Fruit fly (Drosophila melanogaster) whole organism: ENCODE measurements around the gene trio.

Source experiments
- CG8478 ChIP-seq: fragments of >200 bp; optimal IDR thresholded peaks from 2 replicates; lab custom pipeline; 2018; ENCODE audit warnings: inconsistent platforms
- Dll ChIP-seq: fragments of >200 bp; optimal IDR thresholded peaks from 2 replicates; lab custom pipeline; 2017
- EcR ChIP-seq, 2 experiments: fragments of >200 bp; optimal IDR thresholded peaks; 2 replicates each; lab custom pipeline; 2017; ENCODE audit warnings: missing biosample characterization in 2 of 2, missing genetic modification characterization in 2 of 2, missing genetic modification reagents in 2 of 2
- pan ChIP-seq: fragments of >200 bp; optimal IDR thresholded peaks from 2 replicates; lab custom pipeline; 2017
- psq ChIP-seq: fragments of >200 bp; optimal IDR thresholded peaks from 2 replicates; lab custom pipeline; 2017
- usp ChIP-seq: fragments of >200 bp; optimal IDR thresholded peaks from 2 replicates; lab custom pipeline; 2017; ENCODE audit warnings: missing biosample characterization, missing genetic modification characterization, mixed read lengths

Gene trio

dm6 chr3L:1034190-1034886 lies at the start of gene trio, which contains the start of gene CG9205:
Gene trio, minus strand, starts transcription at chr3L:1034875.
Gene CG9205, plus strand, starts transcription at chr3L:1034697.
- TF ChIP-seq EcR (GFP tag; optimal IDR thresholded peaks at IDR 0.05; lab: Kevin White, UChicago) (no peak), Dll (lab: Kevin White, UChicago) (no peak), usp (GFP tag; lab: Kevin White, UChicago) (no peak), CG8478 (lab: Kevin White, UChicago) (no peak), psq (lab: Kevin White, UChicago) (no peak), pan (lab: Kevin White, UChicago) (no peak)

DNA sequence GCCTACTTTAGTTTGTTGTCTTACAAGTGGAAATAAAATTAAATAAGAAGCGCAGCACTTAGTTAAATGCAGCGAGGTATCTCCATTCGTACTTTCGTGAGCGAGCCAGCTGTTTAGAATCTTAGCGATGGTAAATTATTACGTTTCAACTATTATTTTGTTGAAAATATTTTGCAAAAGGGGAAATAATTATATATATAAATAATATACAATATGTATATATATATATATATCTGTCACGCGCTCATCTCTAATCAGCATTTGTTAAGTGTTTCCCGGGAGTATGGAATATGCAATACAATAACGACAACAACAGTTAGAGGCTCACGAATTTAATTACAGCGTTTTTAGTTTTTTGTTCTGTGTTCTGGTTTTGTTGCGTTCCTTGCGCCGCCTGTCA lies 48.6 kb upstream of the trio start:
- TF ChIP-seq CG8478 (lab: Kevin White, UChicago) (no peak), pan (lab: Kevin White, UChicago) (no peak), Dll (lab: Kevin White, UChicago) (no peak), psq (lab: Kevin White, UChicago) (no peak), usp (GFP tag; lab: Kevin White, UChicago) (no peak), EcR (GFP tag; optimal IDR thresholded peaks at IDR 0.05; lab: Kevin White, UChicago) (no peak)

DNA sequence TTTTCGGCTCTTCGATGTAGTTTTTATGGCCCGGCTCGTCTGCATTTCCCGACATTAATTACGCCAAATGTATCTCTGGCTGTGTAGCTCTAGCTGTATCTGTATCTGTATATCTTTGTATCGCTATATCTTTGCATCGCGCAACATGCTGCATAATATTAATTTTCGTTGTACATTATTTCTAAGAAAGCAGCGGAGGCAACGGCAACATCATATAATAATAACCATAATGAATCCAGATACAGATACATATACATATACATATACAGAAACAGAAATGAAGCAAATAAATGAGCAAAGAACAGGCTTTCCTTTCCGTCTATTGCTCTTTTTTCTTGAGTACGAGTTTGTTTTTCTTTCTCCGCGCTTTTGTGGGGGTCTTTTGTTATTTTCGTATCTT lies 48.2 kb upstream of the trio start:
- TF ChIP-seq EcR (GFP tag; optimal IDR thresholded peaks at IDR 0.05; lab: Kevin White, UChicago) (no peak), Dll (lab: Kevin White, UChicago) (no peak), usp (GFP tag; lab: Kevin White, UChicago) (no peak), CG8478 (lab: Kevin White, UChicago) (no peak), psq (lab: Kevin White, UChicago) (no peak), pan (lab: Kevin White, UChicago) (no peak)

DNA sequence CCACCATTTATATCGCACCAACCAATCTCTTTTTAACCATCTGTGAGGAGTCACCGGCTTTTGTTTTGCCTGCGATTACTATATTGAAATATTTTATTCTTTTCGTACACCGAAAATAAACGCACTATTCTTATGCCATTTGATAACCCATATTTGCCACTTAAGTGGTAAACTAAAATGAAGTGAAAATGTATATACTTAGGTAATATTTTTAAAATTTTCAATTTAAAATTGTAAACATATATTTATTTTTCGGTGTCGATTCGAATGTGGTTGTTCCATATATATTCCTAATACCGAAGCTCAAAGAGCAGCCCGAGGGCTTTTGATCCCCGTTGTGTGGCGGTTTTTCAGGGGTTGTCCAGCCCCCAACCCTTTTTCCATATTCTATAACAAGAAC lies 43.6 kb upstream of the trio start:
- TF ChIP-seq psq (lab: Kevin White, UChicago) (no peak), usp (GFP tag; lab: Kevin White, UChicago) (no peak), Dll (lab: Kevin White, UChicago) (no peak), CG8478 (lab: Kevin White, UChicago) (no peak), pan (lab: Kevin White, UChicago) (no peak), EcR (GFP tag; optimal IDR thresholded peaks at IDR 0.05; lab: Kevin White, UChicago) (no peak)

DNA sequence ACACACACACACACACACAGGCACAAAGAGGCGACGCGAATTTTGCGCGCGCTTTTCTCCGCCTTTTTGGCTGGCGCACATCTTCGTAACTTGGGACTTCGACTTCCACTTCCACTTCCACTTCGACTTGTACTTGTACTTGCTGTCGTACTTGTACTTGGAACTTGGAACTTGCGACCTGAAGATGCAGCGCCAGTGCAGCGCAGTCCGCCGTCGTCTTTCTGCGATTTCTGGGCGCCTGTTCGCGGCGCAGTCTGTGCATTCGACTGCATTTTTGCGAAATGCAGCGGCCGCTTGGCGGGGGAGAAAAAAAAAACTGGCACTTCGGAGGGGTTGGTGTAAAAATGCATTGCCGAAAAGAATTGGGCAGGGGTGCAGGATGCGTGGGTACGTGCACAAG lies 42.4 kb upstream of the trio start:
- no peak for TF ChIP-seq usp (GFP tag; lab: Kevin White, UChicago)
- no peak for TF ChIP-seq CG8478 (lab: Kevin White, UChicago)
- no peak for TF ChIP-seq EcR (GFP tag; optimal IDR thresholded peaks at IDR 0.05; lab: Kevin White, UChicago)
- no peak for TF ChIP-seq psq (lab: Kevin White, UChicago)
- TF ChIP-seq Dll (lab: Kevin White, UChicago) = no peak

DNA sequence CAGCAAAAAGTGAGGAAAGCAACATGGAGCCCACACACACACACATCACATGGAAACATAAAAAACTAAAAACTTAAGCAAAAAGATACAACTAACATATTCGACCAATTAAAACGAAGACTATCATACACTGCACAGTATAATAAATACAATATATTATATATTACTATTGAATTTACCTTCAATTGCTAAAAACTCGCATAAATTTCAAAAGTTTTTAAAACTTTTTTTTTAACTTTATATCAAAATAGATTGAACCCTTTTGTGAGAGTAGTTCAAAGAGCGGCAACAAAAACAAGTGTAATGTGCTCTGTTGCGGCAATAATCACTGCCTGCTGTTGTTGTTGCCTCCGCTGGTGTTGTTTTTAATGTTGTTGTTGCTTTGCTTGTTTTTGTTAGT lies 29.7 kb upstream of the trio start:
- TF ChIP-seq CG8478 (lab: Kevin White, UChicago) (no peak), EcR (GFP tag; optimal IDR thresholded peaks at IDR 0.05; lab: Kevin White, UChicago) (no peak), psq (lab: Kevin White, UChicago) (no peak), pan (lab: Kevin White, UChicago) (no peak), usp (GFP tag; lab: Kevin White, UChicago) (no peak), Dll (lab: Kevin White, UChicago) (no peak)

DNA sequence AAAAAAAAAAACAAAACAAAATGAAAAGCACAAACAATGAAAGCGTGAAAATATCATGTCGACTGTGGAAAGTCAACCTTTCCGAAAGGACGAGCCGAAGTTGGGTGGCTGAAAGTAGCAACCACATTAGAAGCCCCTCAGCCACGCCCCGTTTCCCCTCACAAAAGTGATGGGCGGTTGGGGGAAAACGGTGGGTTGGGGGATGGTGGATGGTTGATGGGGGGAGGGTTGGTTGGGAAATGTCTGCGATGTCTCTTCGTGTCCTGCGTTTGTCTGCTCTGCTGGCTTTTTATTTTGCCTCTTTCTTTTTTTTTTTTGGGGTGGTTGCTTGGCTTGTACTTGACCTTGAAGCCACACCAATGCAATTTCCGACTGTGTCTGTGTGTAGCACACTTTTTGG lies 27.8 kb upstream of the trio start:
- TF ChIP-seq EcR (GFP tag; optimal IDR thresholded peaks at IDR 0.05; lab: Kevin White, UChicago) (no peak), pan (lab: Kevin White, UChicago) (no peak), usp (GFP tag; lab: Kevin White, UChicago) (no peak), psq (lab: Kevin White, UChicago) (no peak), CG8478 (lab: Kevin White, UChicago) (no peak), Dll (lab: Kevin White, UChicago) (no peak)

DNA sequence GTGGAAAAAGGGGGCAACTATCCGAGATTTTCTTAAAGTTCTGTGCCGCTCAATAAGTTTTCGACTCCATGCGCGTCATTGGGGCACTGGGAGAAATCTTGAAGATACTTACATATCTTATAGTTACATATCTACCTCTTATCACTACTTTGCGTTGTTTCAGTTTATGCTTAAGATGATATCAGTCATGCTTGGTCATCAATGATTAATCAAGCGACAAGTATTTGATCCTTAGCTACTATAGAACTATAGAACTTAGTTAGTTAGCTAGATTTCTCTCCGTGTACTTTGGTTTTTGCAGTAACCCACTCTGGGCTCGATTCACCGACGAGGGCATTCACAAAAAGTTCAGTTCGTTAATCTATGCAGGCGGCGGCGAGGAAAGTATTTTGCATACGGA lies 21.3 kb upstream of the trio start:
- TF ChIP-seq usp (GFP tag; lab: Kevin White, UChicago) = no peak
- TF ChIP-seq EcR (GFP tag; optimal IDR thresholded peaks at IDR 0.05; lab: Kevin White, UChicago) = no peak
- no peak for TF ChIP-seq Dll (lab: Kevin White, UChicago)
- no peak for TF ChIP-seq pan (lab: Kevin White, UChicago)
- no peak for TF ChIP-seq CG8478 (lab: Kevin White, UChicago)
- TF ChIP-seq psq (lab: Kevin White, UChicago) = no peak

DNA sequence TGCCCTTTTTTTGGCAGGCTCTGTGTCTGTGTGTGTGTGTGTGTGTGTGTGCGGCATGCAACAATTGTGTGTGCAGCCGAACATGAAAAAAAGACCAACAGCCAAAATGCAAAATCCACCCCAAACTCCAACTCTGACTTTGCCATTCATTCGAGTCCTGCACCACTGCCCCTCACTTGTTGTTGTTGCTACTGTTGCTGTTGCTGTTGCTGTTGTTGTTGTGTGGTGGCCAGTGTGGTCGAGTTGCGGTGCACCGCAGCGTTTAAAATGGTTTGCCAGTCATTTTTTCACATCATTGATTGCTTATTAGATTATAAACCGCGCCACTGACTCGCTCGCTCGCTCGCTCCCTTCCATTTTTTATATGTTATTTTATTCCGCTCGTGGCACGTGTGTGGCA lies 11.8 kb upstream of the trio start:
- TF ChIP-seq CG8478 (lab: Kevin White, UChicago) (no peak), pan (lab: Kevin White, UChicago) (no peak), psq (lab: Kevin White, UChicago) (no peak), EcR (GFP tag; optimal IDR thresholded peaks at IDR 0.05; lab: Kevin White, UChicago) (no peak)

- TF ChIP-seq usp (GFP tag; lab: Kevin White, UChicago) (no peak), CG8478 (lab: Kevin White, UChicago) (no peak), Dll (lab: Kevin White, UChicago) (no peak), EcR (GFP tag; optimal IDR thresholded peaks at IDR 0.05; lab: Kevin White, UChicago) (no peak)
These were observed 8.9 kb upstream of the trio start for dm6 chr3L:1043530-1043929.

dm6 chr3L:1041410-1041809 lies 6.7 kb upstream of the trio start:
- TF ChIP-seq usp (GFP tag; lab: Kevin White, UChicago) = no peak
- TF ChIP-seq pan (lab: Kevin White, UChicago) = no peak
- TF ChIP-seq Dll (lab: Kevin White, UChicago) = no peak
- TF ChIP-seq psq (lab: Kevin White, UChicago) = no peak
- TF ChIP-seq CG8478 (lab: Kevin White, UChicago) = no peak
- TF ChIP-seq EcR (GFP tag; optimal IDR thresholded peaks at IDR 0.05; lab: Kevin White, UChicago) = no peak
